Fruit fly (Drosophila melanogaster) whole organism, prepupa: ENCODE data around the gene CG5254.
A peak's percentile ranks its signal among the peaks of the same experiment; 100 is the strongest.

ENCODE experiments used
- CG10631 ChIP-seq: fragments of 200-800 bp; sonication (Bioruptor generic); optimal IDR thresholded peaks from 2 replicates; lab custom pipeline; 2016; ENCODE audit warnings: missing biosample characterization, missing genetic modification characterization
- CG10669 ChIP-seq: fragments of 200-800 bp; sonication (Bioruptor generic); optimal IDR thresholded peaks from 3 replicates; lab custom pipeline; 2018; ENCODE audit warnings: missing biosample characterization, mild to moderate bottlenecking, missing genetic modification characterization, moderate library complexity
- CG11294 ChIP-seq: fragments of 200-800 bp; sonication (Bioruptor generic); IDR thresholded peaks from 2 replicates; pipeline ENCODE4 v1.3.6; 2022; ENCODE audit warnings: missing biosample characterization, missing genetic modification characterization
- CG11762 ChIP-seq: fragments of 200-800 bp; sonication (Bioruptor generic); optimal IDR thresholded peaks from 3 replicates; lab custom pipeline; 2016; ENCODE audit warnings: missing biosample characterization, missing genetic modification characterization; ENCODE audit not compliant: insufficient read depth
- CG11902 ChIP-seq: fragments of 200-800 bp; sonication (Bioruptor generic); optimal IDR thresholded peaks from 3 replicates; lab custom pipeline; 2016; ENCODE audit warnings: missing biosample characterization, missing genetic modification characterization
- CG1621 ChIP-seq: fragments of 200-800 bp; sonication (Bioruptor generic); optimal IDR thresholded peaks from 3 replicates; lab custom pipeline; 2018; ENCODE audit warnings: missing biosample characterization, mild to moderate bottlenecking, missing genetic modification characterization
- CG16779 ChIP-seq: fragments of 200-800 bp; sonication (Bioruptor generic); optimal IDR thresholded peaks from 3 replicates; lab custom pipeline; 2017; ENCODE audit warnings: missing biosample characterization, mild to moderate bottlenecking, missing genetic modification characterization
- CG31627 ChIP-seq: fragments of 200-800 bp; sonication (Bioruptor generic); optimal IDR thresholded peaks from 3 replicates; lab custom pipeline; 2016; ENCODE audit warnings: missing biosample characterization, missing genetic modification characterization
- CG32006 ChIP-seq: fragments of 200-800 bp; sonication (Bioruptor generic); optimal IDR thresholded peaks from 3 replicates; lab custom pipeline; 2017; ENCODE audit warnings: missing biosample characterization, mild to moderate bottlenecking, missing genetic modification characterization
- CG3919 ChIP-seq: fragments of 200-800 bp; sonication (Bioruptor generic); optimal IDR thresholded peaks from 3 replicates; lab custom pipeline; 2016; ENCODE audit warnings: missing biosample characterization, missing genetic modification characterization
- CG4318 ChIP-seq: fragments of 200-800 bp; sonication (Bioruptor generic); optimal IDR thresholded peaks from 3 replicates; lab custom pipeline; 2017; ENCODE audit warnings: missing biosample characterization, mild to moderate bottlenecking, missing genetic modification characterization
- CG6163 ChIP-seq: fragments of 200-800 bp; sonication (Bioruptor generic); IDR thresholded peaks from 3 replicates; pipeline ENCODE4 v1.3.6; 2022; ENCODE audit warnings: missing biosample characterization, missing genetic modification characterization
- CG6276 ChIP-seq: fragments of 200-800 bp; sonication (Bioruptor generic); optimal IDR thresholded peaks from 2 replicates; lab custom pipeline; 2017; ENCODE audit warnings: missing biosample characterization, mild to moderate bottlenecking, missing genetic modification characterization
- CG6792 ChIP-seq: fragments of 200-800 bp; sonication (Bioruptor generic); optimal IDR thresholded peaks from 3 replicates; lab custom pipeline; 2016; ENCODE audit warnings: missing biosample characterization, missing genetic modification characterization
- CG6808 ChIP-seq: fragments of 200-800 bp; sonication (Bioruptor generic); optimal IDR thresholded peaks from 3 replicates; lab custom pipeline; 2017; ENCODE audit warnings: missing biosample characterization, missing genetic modification characterization, mild to moderate bottlenecking, moderate library complexity, missing genetic modification reagents
- CG6854 ChIP-seq: fragments of 200-800 bp; sonication (Bioruptor generic); optimal IDR thresholded peaks from 2 replicates; lab custom pipeline; 2017; ENCODE audit warnings: missing biosample characterization, mild to moderate bottlenecking, missing genetic modification characterization
- CG7368 ChIP-seq: fragments of 200-800 bp; sonication (Bioruptor generic); optimal IDR thresholded peaks from 3 replicates; lab custom pipeline; 2016; ENCODE audit warnings: missing biosample characterization, missing genetic modification characterization
- CG8119 ChIP-seq: fragments of 200-800 bp; sonication (Bioruptor generic); IDR thresholded peaks from 3 replicates; pipeline ENCODE4 v1.3.6; 2022; ENCODE audit warnings: missing biosample characterization, missing genetic modification characterization
- CG8319 ChIP-seq: fragments of 200-800 bp; sonication (Bioruptor generic); optimal IDR thresholded peaks from 3 replicates; lab custom pipeline; 2016; ENCODE audit warnings: missing biosample characterization, missing genetic modification characterization
- CG9139 ChIP-seq: fragments of 200-800 bp; sonication (Bioruptor generic); optimal IDR thresholded peaks from 3 replicates; lab custom pipeline; 2017; ENCODE audit warnings: missing biosample characterization, mild to moderate bottlenecking, missing genetic modification characterization
- Eip75B ChIP-seq: fragments of 200-800 bp; sonication (Bioruptor generic); optimal IDR thresholded peaks from 3 replicates; lab custom pipeline; 2016; ENCODE audit warnings: missing biosample characterization, missing genetic modification characterization
- Eip78C ChIP-seq: fragments of 200-800 bp; sonication (Bioruptor generic); peaks from one replicate; lab custom pipeline; 2016; ENCODE audit warnings: missing biosample characterization, missing genetic modification characterization
- Eip93F ChIP-seq: fragments of 200-800 bp; sonication (Bioruptor generic); optimal IDR thresholded peaks from 2 replicates; lab custom pipeline; 2016; ENCODE audit warnings: missing biosample characterization, mild to moderate bottlenecking, missing genetic modification characterization
- Ets21C ChIP-seq: fragments of 200-800 bp; sonication (Bioruptor generic); optimal IDR thresholded peaks from 3 replicates; lab custom pipeline; 2016; ENCODE audit warnings: missing biosample characterization, missing genetic modification characterization
- Ets96B ChIP-seq: fragments of 200-800 bp; optimal IDR thresholded peaks from 2 replicates; lab custom pipeline; 2019; ENCODE audit warnings: missing biosample characterization, mild to moderate bottlenecking, missing genetic modification characterization, moderate library complexity
- Gug ChIP-seq: fragments of 200-800 bp; sonication (Bioruptor generic); IDR thresholded peaks from 2 replicates; pipeline ENCODE4 v1.3.6; 2022; ENCODE audit warnings: missing biosample characterization, missing genetic modification characterization
- Hr38 ChIP-seq: sonication (Bioruptor generic); optimal IDR thresholded peaks from 2 replicates; lab custom pipeline; 2016; ENCODE audit warnings: missing biosample characterization, missing genetic modification characterization
- Hr4 ChIP-seq: fragments of 200-800 bp; sonication (Bioruptor generic); optimal IDR thresholded peaks from 3 replicates; lab custom pipeline; 2016; ENCODE audit warnings: missing biosample characterization, missing genetic modification characterization
- Lpt ChIP-seq: fragments of 200-800 bp; sonication (Bioruptor generic); optimal IDR thresholded peaks from 3 replicates; lab custom pipeline; 2016; ENCODE audit warnings: missing biosample characterization, missing genetic modification characterization
- OdsH ChIP-seq: fragments of 200-800 bp; sonication (Bioruptor generic); optimal IDR thresholded peaks from 3 replicates; lab custom pipeline; 2016; ENCODE audit warnings: missing biosample characterization, missing genetic modification characterization
- Sox14 ChIP-seq: fragments of 200-800 bp; sonication (Bioruptor generic); optimal IDR thresholded peaks from 3 replicates; lab custom pipeline; 2016; ENCODE audit warnings: missing biosample characterization, missing genetic modification characterization
- achi ChIP-seq: fragments of 200-800 bp; sonication (Bioruptor generic); optimal IDR thresholded peaks from 3 replicates; lab custom pipeline; 2016; ENCODE audit warnings: missing biosample characterization, missing genetic modification characterization
- acj6 ChIP-seq: fragments of 200-800 bp; sonication (Bioruptor generic); optimal IDR thresholded peaks from 3 replicates; lab custom pipeline; 2016; ENCODE audit warnings: missing biosample characterization, missing genetic modification characterization
- cyc ChIP-seq: fragments of 200-800 bp; sonication (Bioruptor generic); optimal IDR thresholded peaks from 3 replicates; lab custom pipeline; 2016; ENCODE audit warnings: missing biosample characterization, missing genetic modification characterization
- dac ChIP-seq: fragments of 200-800 bp; sonication (Bioruptor generic); optimal IDR thresholded peaks from 2 replicates; lab custom pipeline; 2017; ENCODE audit warnings: missing biosample characterization, mild to moderate bottlenecking, missing genetic modification characterization
- dsx ChIP-seq: fragments of 200-800 bp; optimal IDR thresholded peaks from 3 replicates; lab custom pipeline; 2019; ENCODE audit warnings: missing biosample characterization, mild to moderate bottlenecking, missing genetic modification characterization, moderate library complexity; ENCODE audit not compliant: poor library complexity, severe bottlenecking
- eg ChIP-seq: fragments of 200-800 bp; sonication (Bioruptor generic); IDR thresholded peaks from 3 replicates; pipeline ENCODE4 v1.3.6; 2022; ENCODE audit warnings: missing biosample characterization, missing genetic modification characterization
- fkh ChIP-seq: fragments of 200-800 bp; sonication (Bioruptor generic); optimal IDR thresholded peaks from 3 replicates; lab custom pipeline; 2017; ENCODE audit warnings: missing biosample characterization, mild to moderate bottlenecking, missing genetic modification characterization, moderate library complexity
- lz ChIP-seq: fragments of 200-800 bp; sonication (Bioruptor generic); optimal IDR thresholded peaks from 3 replicates; lab custom pipeline; 2016; ENCODE audit warnings: missing biosample characterization, missing genetic modification characterization
- salr ChIP-seq, 2 experiments: fragments of 200-800 bp; sonication (Bioruptor generic); optimal IDR thresholded peaks; 3 replicates each; lab custom pipeline; 2016 to 2018; ENCODE audit warnings: missing biosample characterization in 2 of 2, missing genetic modification characterization in 2 of 2, mild to moderate bottlenecking in 1 of 2
- spab ChIP-seq: fragments of 200-800 bp; sonication (Bioruptor generic); optimal IDR thresholded peaks from 2 replicates; lab custom pipeline; 2017; ENCODE audit warnings: missing biosample characterization, mild to moderate bottlenecking, missing genetic modification characterization, missing genetic modification reagents

Gene CG5254

dm6 chrX:739621-740216 lies 10.4 kb upstream of the CG5254 start (continued):
- TF ChIP-seq Ets96B (tag; lab: Kevin White, UChicago) = peak; percentile 41
- no peak for TF ChIP-seq Hr38 (GFP tag; lab: Kevin White, UChicago)
- peak; percentile 79 for TF ChIP-seq CG6792
- TF ChIP-seq Ets21C (GFP tag; lab: Kevin White, UChicago) = peak; percentile 36
- TF ChIP-seq CG31627 (GFP tag; lab: Kevin White, UChicago) = peak; percentile 61
- peak; percentile 2 for TF ChIP-seq CG4318
- no peak for TF ChIP-seq CG3919
- peak; percentile 64 for TF ChIP-seq OdsH (GFP tag; lab: Kevin White, UChicago)

DNA sequence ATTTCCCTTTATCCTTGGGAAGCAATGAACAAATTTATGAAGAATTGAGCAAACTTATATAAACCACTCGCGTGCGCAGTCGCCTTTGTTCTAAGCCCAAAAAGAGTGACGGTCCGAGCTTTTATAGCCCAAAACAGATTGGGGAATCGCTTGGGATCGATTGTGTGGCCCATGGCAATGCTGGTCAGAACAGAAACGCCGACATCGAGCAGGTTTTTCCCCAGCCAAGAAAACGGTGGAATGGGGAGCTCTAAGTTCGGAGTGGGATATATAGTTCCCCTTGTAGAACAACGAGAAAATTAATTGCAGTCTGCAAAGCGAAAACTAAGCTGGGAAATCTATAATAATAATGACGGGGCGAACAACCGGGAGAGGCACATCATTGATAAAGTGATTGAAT lies 1.1 kb downstream of the CG5254 start, which contains the start of gene CG13362:
TSS of gene CG13362 (minus strand) at position 101 of the 400 bp plus-strand sequence.
- no peak for TF ChIP-seq achi (GFP tag; lab: Kevin White, UChicago)

DNA sequence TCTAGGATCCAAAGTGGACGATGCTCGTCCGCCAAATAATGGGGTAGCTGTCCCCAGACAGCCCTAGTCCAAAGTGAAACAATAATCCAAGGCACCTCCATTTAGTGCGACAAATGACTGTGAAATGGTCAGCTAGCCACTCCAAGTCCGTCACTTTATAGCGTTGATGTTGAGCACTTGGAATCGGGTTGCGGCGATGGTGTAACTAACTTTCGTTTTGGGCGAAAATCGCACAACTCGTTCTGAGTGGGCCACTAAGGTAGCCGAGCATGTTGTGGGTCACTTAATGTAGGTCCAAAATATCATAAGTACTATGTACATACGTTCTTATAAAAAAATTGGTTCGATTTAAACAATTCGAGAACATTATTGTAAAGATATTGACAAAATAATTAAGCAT lies 3.4 kb downstream of the CG5254 start, which contains the start of gene CG13361:
TSS of gene CG13361 (minus strand) at position 101 of the 400 bp plus-strand sequence.
- TF ChIP-seq CG1621 (tag; lab: Kevin White, UChicago) (no peak), CG6276 (GFP tag; lab: Kevin White, UChicago) (no peak), lz (GFP tag; lab: Kevin White, UChicago) (no peak), CG11762 (GFP tag; lab: Kevin White, UChicago) (no peak), CG6808 (GFP tag; lab: Kevin White, UChicago) (no peak), Hr4 (no peak), CG8119 (GFP tag; lab: Robert Waterston, UW) (no peak), Eip93F (GFP tag; lab: Kevin White, UChicago) (no peak), CG6792 (no peak), CG6163 (GFP tag; lab: Robert Waterston, UW) (no peak)

DNA sequence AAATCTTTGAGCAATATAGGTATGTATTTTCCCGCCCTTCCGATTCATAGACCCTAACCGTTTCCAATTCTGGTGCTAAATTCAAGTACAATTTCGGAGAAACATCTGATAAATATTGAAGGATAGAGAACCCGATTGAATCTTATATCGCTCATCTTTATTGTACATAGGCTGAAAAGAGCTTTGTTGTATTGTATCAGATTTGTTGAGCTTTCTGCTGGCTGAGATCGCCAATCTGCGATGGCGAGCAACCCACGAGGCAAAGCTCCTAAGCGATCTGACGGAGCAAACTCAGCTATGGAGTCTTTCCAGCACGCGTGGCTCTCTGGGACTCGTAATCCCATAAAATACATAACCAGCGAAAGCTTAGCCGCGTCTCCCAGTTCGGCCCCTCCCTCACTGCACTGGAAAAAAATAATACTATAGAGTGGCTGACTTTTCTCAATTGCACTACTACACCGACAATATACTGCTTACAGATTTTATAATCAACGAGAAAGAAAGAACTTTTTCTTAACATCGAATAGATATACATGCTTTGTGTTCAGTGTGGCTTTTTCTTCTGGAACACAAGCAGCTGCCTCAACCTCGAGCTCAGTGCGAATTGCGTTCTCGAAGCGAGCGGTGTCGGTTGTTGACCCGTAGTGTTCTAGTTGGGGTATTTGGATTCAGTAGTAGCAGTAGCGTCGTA lies 5.6 kb downstream of the CG5254 start:
- TF ChIP-seq CG11294 (GFP tag; lab: Robert Waterston, UW) = peak; percentile 82
- peak; percentile 66 for TF ChIP-seq CG9139 (GFP tag; lab: Kevin White, UChicago)
- TF ChIP-seq Eip78C (GFP tag; lab: Kevin White, UChicago) = peak; percentile 97
- TF ChIP-seq CG10631 (GFP tag; lab: Kevin White, UChicago) = peak; percentile 89
- TF ChIP-seq Eip75B = peak; percentile 90
- peak; percentile 83 for TF ChIP-seq Ets96B (tag; lab: Kevin White, UChicago)
- TF ChIP-seq Lpt (GFP tag; lab: Kevin White, UChicago) = peak; percentile 88
- peak; percentile 83 for TF ChIP-seq CG6792
- TF ChIP-seq cyc (GFP tag; lab: Kevin White, UChicago) = peak; percentile 84
- TF ChIP-seq CG6276 (GFP tag; lab: Kevin White, UChicago) = peak; percentile 91
- TF ChIP-seq CG32006 = peak; percentile 91
- TF ChIP-seq CG6854 (GFP tag; lab: Kevin White, UChicago) = no peak
- TF ChIP-seq OdsH (GFP tag; lab: Kevin White, UChicago) = peak; percentile 88
- TF ChIP-seq dsx (GFP tag; lab: Kevin White, UChicago) = peak; percentile 79
- peak; percentile 71 for TF ChIP-seq spab (GFP tag; lab: Kevin White, UChicago)
- peak; percentile 95 for TF ChIP-seq eg (GFP tag; lab: Robert Waterston, UW)
- peak; percentile 86 for TF ChIP-seq CG10669 (GFP tag; lab: Kevin White, UChicago)
- TF ChIP-seq lz (GFP tag; lab: Kevin White, UChicago) = peak; percentile 84
- peak; percentile 64 for TF ChIP-seq CG11902
- TF ChIP-seq CG4318 = peak; percentile 81
- TF ChIP-seq Hr38 (GFP tag; lab: Kevin White, UChicago) = peak; percentile 60
- peak; percentile 83 for TF ChIP-seq CG7368 (GFP tag; lab: Kevin White, UChicago)
- TF ChIP-seq Hr4 = peak; percentile 91
- TF ChIP-seq fkh (GFP tag; lab: Kevin White, UChicago) = peak; percentile 52
- TF ChIP-seq Ets21C (GFP tag; lab: Kevin White, UChicago) = peak; percentile 67
- TF ChIP-seq CG16779 (tag; lab: Kevin White, UChicago) = peak; percentile 78
- peak; percentile 94 for TF ChIP-seq Sox14 (GFP tag; lab: Kevin White, UChicago)
- TF ChIP-seq salr (GFP tag; optimal IDR thresholded peaks at IDR 0.05; lab: Kevin White, UChicago) = peak; percentile 62 to 65
- TF ChIP-seq Gug = peak; percentile 90
- TF ChIP-seq dac (GFP tag; lab: Kevin White, UChicago) = peak; percentile 74
- TF ChIP-seq acj6 (GFP tag; lab: Kevin White, UChicago) = peak; percentile 82
- TF ChIP-seq CG8319 (GFP tag; lab: Kevin White, UChicago) = peak; percentile 48
- TF ChIP-seq Eip93F (GFP tag; lab: Kevin White, UChicago) = no peak
- TF ChIP-seq achi (GFP tag; lab: Kevin White, UChicago) = peak; percentile 82
